Fruit fly (Drosophila melanogaster): ENCODE results near the gene cerv.

- TF ChIP-seq Sin3A (optimal IDR thresholded peaks at IDR 0.05) (no peak), psq (optimal IDR thresholded peaks at IDR 0.05) (no peak)
Measured at dm6 chrX:15608751-15609345, 30.9 kb upstream of the cerv start.
